Fruit fly (Drosophila melanogaster) whole organism, embryonic: ENCODE measurements around the gene CG34049.

Experiments used
- ATbp ChIP-seq: fragments of 200-800 bp; sonication (Bioruptor generic); optimal IDR thresholded peaks from 2 replicates; lab custom pipeline; 2017; ENCODE audit warnings: missing biosample characterization, mild to moderate bottlenecking, missing genetic modification characterization, missing genetic modification reagents
- Bgb ChIP-seq: fragments of 200-800 bp; sonication (Bioruptor generic); IDR thresholded peaks from 2 replicates; pipeline ENCODE4 v1.3.6; 2022; ENCODE audit warnings: missing biosample characterization, missing genetic modification characterization; ENCODE audit not compliant: partially characterized antibody
- CG10267 ChIP-seq: fragments of 200-800 bp; sonication (Bioruptor generic); optimal IDR thresholded peaks from 2 replicates; lab custom pipeline; 2018; ENCODE audit warnings: missing biosample characterization, mild to moderate bottlenecking, missing genetic modification characterization, moderate library complexity
- CG11085 ChIP-seq: fragments of 200-800 bp; sonication (Bioruptor generic); IDR thresholded peaks from 2 replicates; pipeline ENCODE4 v1.3.6; 2022; ENCODE audit warnings: missing biosample characterization, missing genetic modification characterization
- CG12299 ChIP-seq: fragments of 200-800 bp; sonication (Bioruptor generic); optimal IDR thresholded peaks from 2 replicates; lab custom pipeline; 2018; ENCODE audit warnings: missing biosample characterization, mild to moderate bottlenecking, missing genetic modification characterization
- CG1233 ChIP-seq: fragments of 200-800 bp; sonication (Bioruptor generic); optimal IDR thresholded peaks from 4 replicates; lab custom pipeline; 2018; ENCODE audit warnings: missing biosample characterization, mild to moderate bottlenecking, missing genetic modification characterization
- CG12391 ChIP-seq: fragments of 200-800 bp; sonication (Bioruptor generic); optimal IDR thresholded peaks from 3 replicates; lab custom pipeline; 2018; ENCODE audit warnings: missing biosample characterization, mild to moderate bottlenecking, missing genetic modification characterization, moderate library complexity
- CG12769 ChIP-seq: fragments of 200-800 bp; sonication (Bioruptor generic); optimal IDR thresholded peaks from 2 replicates; lab custom pipeline; 2019; ENCODE audit warnings: missing biosample characterization, mild to moderate bottlenecking, missing genetic modification characterization, moderate library complexity
- CG14965 ChIP-seq: fragments of 200-800 bp; sonication (Bioruptor generic); optimal IDR thresholded peaks from 2 replicates; lab custom pipeline; 2016; ENCODE audit warnings: missing biosample characterization, missing genetic modification characterization, borderline replicate concordance
- CG15011 ChIP-seq: fragments of 200-800 bp; sonication (Bioruptor generic); optimal IDR thresholded peaks from 3 replicates; lab custom pipeline; 2018; ENCODE audit warnings: missing biosample characterization, mild to moderate bottlenecking, missing genetic modification characterization
- CG1647 ChIP-seq: fragments of 200-800 bp; sonication (Bioruptor generic); optimal IDR thresholded peaks from 3 replicates; lab custom pipeline; 2016; ENCODE audit warnings: missing biosample characterization, missing genetic modification characterization
- CG16779 ChIP-seq: fragments of 200-800 bp; sonication (Bioruptor generic); IDR thresholded peaks from 2 replicates; pipeline ENCODE4 v1.3.6; 2022; ENCODE audit warnings: missing biosample characterization, missing genetic modification characterization
- CG16863 ChIP-seq: fragments of 200-800 bp; sonication (Bioruptor generic); optimal IDR thresholded peaks from 3 replicates; lab custom pipeline; 2016; ENCODE audit warnings: missing biosample characterization, missing genetic modification characterization
- CG18262 ChIP-seq: fragments of 200-800 bp; optimal IDR thresholded peaks from 3 replicates; lab custom pipeline; 2019; ENCODE audit warnings: missing biosample characterization, mild to moderate bottlenecking, missing genetic modification characterization, moderate library complexity
- CG2199 ChIP-seq: fragments of 200-800 bp; sonication (Bioruptor generic); IDR thresholded peaks from 3 replicates; pipeline ENCODE4 v1.3.6; 2022; ENCODE audit warnings: missing biosample characterization, missing genetic modification characterization
- CG34224 ChIP-seq: fragments of 200-800 bp; sonication (Bioruptor generic); IDR thresholded peaks from 3 replicates; pipeline ENCODE4 v1.3.6; 2022; ENCODE audit warnings: missing biosample characterization, missing genetic modification characterization; ENCODE audit not compliant: partially characterized antibody
- CG5180 ChIP-seq: fragments of 200-800 bp; sonication (Bioruptor generic); optimal IDR thresholded peaks from 3 replicates; lab custom pipeline; 2017; ENCODE audit warnings: missing biosample characterization, missing genetic modification characterization, mild to moderate bottlenecking, moderate library complexity, missing genetic modification reagents
- CG9932 ChIP-seq: fragments of 200-800 bp; sonication (Bioruptor generic); IDR thresholded peaks from 2 replicates; pipeline ENCODE4 v1.3.6; 2022; ENCODE audit warnings: missing biosample characterization, missing genetic modification characterization
- CTCF ChIP-seq: fragments of 200-800 bp; sonication (Bioruptor generic); optimal IDR thresholded peaks from 2 replicates; lab custom pipeline; 2017; ENCODE audit warnings: missing biosample characterization, mild to moderate bottlenecking, missing genetic modification characterization, moderate library complexity
- CrebB ChIP-seq: fragments of 200-800 bp; sonication (Bioruptor generic); optimal IDR thresholded peaks from 3 replicates; lab custom pipeline; 2018; ENCODE audit warnings: missing biosample characterization, mild to moderate bottlenecking, missing genetic modification characterization
- Dip2 ChIP-seq: fragments of 200-800 bp; sonication (Bioruptor generic); IDR thresholded peaks from 2 replicates; pipeline ENCODE4 v1.3.6; 2022; ENCODE audit warnings: missing biosample characterization, missing genetic modification characterization
- Ets65A ChIP-seq: fragments of 200-800 bp; sonication (Bioruptor generic); peaks from one replicate; lab custom pipeline; 2016; ENCODE audit warnings: missing biosample characterization, missing genetic modification characterization
- GATAe ChIP-seq: fragments of 200-800 bp; sonication (Bioruptor generic); conservative IDR thresholded peaks from 2 replicates; pipeline ENCODE4 v1.3.6; 2022; ENCODE audit warnings: missing biosample characterization, missing genetic modification characterization
- Gsc ChIP-seq: fragments of 200-800 bp; sonication (Bioruptor generic); IDR thresholded peaks from 2 replicates; pipeline ENCODE4 v1.3.6; 2022; ENCODE audit warnings: missing biosample characterization, missing genetic modification characterization
- H15 ChIP-seq: fragments of 200-800 bp; sonication (Bioruptor generic); IDR thresholded peaks from 3 replicates; pipeline ENCODE4 v1.3.6; 2022; ENCODE audit warnings: missing biosample characterization, missing genetic modification characterization
- Hey ChIP-seq: fragments of 200-800 bp; sonication (Bioruptor generic); optimal IDR thresholded peaks from 3 replicates; lab custom pipeline; 2018; ENCODE audit warnings: missing biosample characterization, mild to moderate bottlenecking, missing genetic modification characterization
- MESR4 ChIP-seq: fragments of 200-800 bp; sonication (Bioruptor generic); optimal IDR thresholded peaks from 2 replicates; lab custom pipeline; 2018; ENCODE audit warnings: missing biosample characterization, mild to moderate bottlenecking, missing genetic modification characterization, moderate library complexity
- Nf-YB ChIP-seq: fragments of 200-800 bp; sonication (Bioruptor generic); optimal IDR thresholded peaks from 3 replicates; lab custom pipeline; 2019; ENCODE audit warnings: missing biosample characterization, mild to moderate bottlenecking, missing genetic modification characterization, moderate library complexity
- Ptx1 ChIP-seq: fragments of 200-800 bp; sonication (Bioruptor generic); IDR thresholded peaks from 2 replicates; pipeline ENCODE4 v1.3.6; 2022; ENCODE audit warnings: missing biosample characterization, missing genetic modification characterization
- Ssrp ChIP-seq: fragments of 200-800 bp; sonication (Bioruptor generic); optimal IDR thresholded peaks from 2 replicates; lab custom pipeline; 2018; ENCODE audit warnings: missing biosample characterization, mild to moderate bottlenecking, missing genetic modification characterization, moderate library complexity
- Vsx1 ChIP-seq: fragments of 200-800 bp; sonication (Bioruptor generic); optimal IDR thresholded peaks from 2 replicates; lab custom pipeline; 2017; ENCODE audit warnings: missing biosample characterization, mild to moderate bottlenecking, missing genetic modification characterization, missing genetic modification reagents
- bsh ChIP-seq, 2 experiments: fragments of 200-800 bp; sonication (Bioruptor generic); optimal IDR thresholded peaks; 2 replicates each; lab custom pipeline; 2017 to 2018; ENCODE audit warnings: mild to moderate bottlenecking in 2 of 2, missing biosample characterization in 2 of 2, missing genetic modification characterization in 2 of 2, moderate library complexity in 1 of 2
- cato ChIP-seq: fragments of 200-800 bp; sonication (Bioruptor generic); optimal IDR thresholded peaks from 2 replicates; lab custom pipeline; 2016; ENCODE audit warnings: missing biosample characterization, missing genetic modification characterization, borderline replicate concordance
- cg ChIP-seq: fragments of 200-800 bp; sonication (Bioruptor generic); optimal IDR thresholded peaks from 3 replicates; lab custom pipeline; 2019; ENCODE audit warnings: missing biosample characterization, mild to moderate bottlenecking, missing genetic modification characterization, moderate library complexity
- da ChIP-seq: fragments of 200-800 bp; sonication (Bioruptor generic); optimal IDR thresholded peaks from 2 replicates; lab custom pipeline; 2016; ENCODE audit warnings: missing biosample characterization, missing genetic modification characterization
- dysf ChIP-seq: fragments of 200-800 bp; sonication (Bioruptor generic); IDR thresholded peaks from 3 replicates; pipeline ENCODE4 v1.3.6; 2022; ENCODE audit warnings: missing biosample characterization, missing genetic modification characterization
- ems ChIP-seq: fragments of 200-800 bp; sonication (Bioruptor generic); optimal IDR thresholded peaks from 3 replicates; lab custom pipeline; 2016; ENCODE audit warnings: missing biosample characterization, missing genetic modification characterization
- en ChIP-seq: fragments of 200-800 bp; sonication (Bioruptor generic); optimal IDR thresholded peaks from 2 replicates; lab custom pipeline; 2016; ENCODE audit warnings: missing biosample characterization, missing genetic modification characterization
- ewg ChIP-seq: fragments of 200-800 bp; sonication (Bioruptor generic); optimal IDR thresholded peaks from 3 replicates; lab custom pipeline; 2017; ENCODE audit warnings: mild to moderate bottlenecking, missing biosample characterization, missing genetic modification reagents, missing genetic modification characterization
- grn ChIP-seq: fragments of 200-800 bp; sonication (Bioruptor generic); optimal IDR thresholded peaks from 3 replicates; lab custom pipeline; 2017; ENCODE audit warnings: missing biosample characterization, missing genetic modification characterization
- ham ChIP-seq: fragments of 200-800 bp; sonication (Bioruptor generic); IDR thresholded peaks from 2 replicates; pipeline ENCODE4 v1.3.6; 2022; ENCODE audit warnings: missing biosample characterization, missing genetic modification characterization
- inv ChIP-seq: fragments of 200-800 bp; sonication (Bioruptor generic); IDR thresholded peaks from 2 replicates; pipeline ENCODE4 v1.3.6; 2022; ENCODE audit warnings: missing biosample characterization, missing genetic modification characterization; ENCODE audit not compliant: partially characterized antibody
- jing ChIP-seq: fragments of 200-800 bp; sonication (Bioruptor generic); optimal IDR thresholded peaks from 2 replicates; lab custom pipeline; 2018; ENCODE audit warnings: missing biosample characterization, mild to moderate bottlenecking, missing genetic modification characterization
- nmo ChIP-seq: fragments of 200-800 bp; sonication (Bioruptor generic); optimal IDR thresholded peaks from 2 replicates; lab custom pipeline; 2018; ENCODE audit warnings: missing biosample characterization, mild to moderate bottlenecking, missing genetic modification characterization, moderate library complexity
- nom ChIP-seq: fragments of 200-800 bp; sonication (Bioruptor generic); optimal IDR thresholded peaks from 2 replicates; lab custom pipeline; 2017; ENCODE audit warnings: missing biosample characterization, missing genetic modification characterization, mild to moderate bottlenecking, moderate library complexity, missing genetic modification reagents
- pan ChIP-seq, 4 experiments: fragments of >200 bp in 3 of 4; fragments of 200-800 bp in 1 of 4; sonication (Bioruptor generic) in 1 of 4; optimal IDR thresholded peaks in 3 of 4; IDR thresholded peaks in 1 of 4; 2 replicates each; pipeline versions ENCODE4 v1.3.6 to Lab custom; 2017 to 2022; ENCODE audit warnings: missing biosample characterization in 2 of 4, missing genetic modification characterization in 2 of 4, mixed read lengths in 1 of 4
- pita ChIP-seq: fragments of 200-800 bp; sonication (Bioruptor generic); optimal IDR thresholded peaks from 2 replicates; lab custom pipeline; 2017; ENCODE audit warnings: missing biosample characterization, mild to moderate bottlenecking, missing genetic modification characterization
- ro ChIP-seq: fragments of 200-800 bp; sonication (Bioruptor generic); IDR thresholded peaks from 2 replicates; pipeline ENCODE4 v1.3.6; 2022; ENCODE audit warnings: missing biosample characterization, missing genetic modification characterization
- scrt ChIP-seq: fragments of 200-800 bp; sonication (Bioruptor generic); optimal IDR thresholded peaks from 2 replicates; lab custom pipeline; 2018; ENCODE audit warnings: missing biosample characterization, mild to moderate bottlenecking, missing genetic modification characterization, moderate library complexity
- zen ChIP-seq: fragments of 200-800 bp; sonication (Bioruptor generic); optimal IDR thresholded peaks from 3 replicates; lab custom pipeline; 2018; ENCODE audit warnings: missing biosample characterization, mild to moderate bottlenecking, missing genetic modification characterization, moderate library complexity

The CG34049 gene

dm6 chr2L:2217067-2217684 lies 47.9 kb downstream of the CG34049 start, which contains the start of the genes CG15386, CG42371 and mio (continued):
- TF ChIP-seq CG12299 (no peak), Hey (tag; lab: Kevin White, UChicago) (no peak), scrt (GFP tag; lab: Kevin White, UChicago) (no peak), MESR4 (GFP tag; lab: Kevin White, UChicago) (peak; percentile 42), Bgb (peak; percentile 59), CTCF (GFP tag; lab: Kevin White, UChicago) (no peak), CG12391 (tag; lab: Kevin White, UChicago) (peak; percentile 16), jing (GFP tag; lab: Kevin White, UChicago) (no peak), ems (GFP tag; lab: Kevin White, UChicago) (no peak), nmo (peak; percentile 26), inv (GFP tag; lab: Robert Waterston, UW) (no peak), Dip2 (GFP tag; lab: Robert Waterston, UW) (no peak), ATbp (GFP tag; lab: Kevin White, UChicago) (no peak), CG16779 (GFP tag; lab: Robert Waterston, UW) (no peak), cato (GFP tag; lab: Kevin White, UChicago) (no peak), dysf (GFP tag; lab: Robert Waterston, UW) (no peak), ro (GFP tag; lab: Robert Waterston, UW) (no peak), Vsx1 (GFP tag; lab: Kevin White, UChicago) (no peak), Ets65A (GFP tag; lab: Kevin White, UChicago) (no peak), CG11085 (GFP tag; lab: Robert Waterston, UW) (no peak), CG5180 (no peak), ham (GFP tag; lab: Robert Waterston, UW) (no peak), CG15011 (GFP tag; lab: Kevin White, UChicago) (no peak), GATAe (GFP tag; lab: Robert Waterston, UW) (peak; percentile 46; the same call in 1 of the 2 replicates), ewg (GFP tag; lab: Kevin White, UChicago) (no peak), Nf-YB (GFP tag; lab: Kevin White, UChicago) (no peak), Ptx1 (GFP tag; lab: Robert Waterston, UW) (no peak), CG10267 (tag; lab: Kevin White, UChicago) (peak; percentile 93), da (GFP tag; lab: Kevin White, UChicago) (no peak), Gsc (GFP tag; lab: Robert Waterston, UW) (no peak), CG14965 (GFP tag; lab: Kevin White, UChicago) (no peak), H15 (GFP tag; lab: Robert Waterston, UW) (no peak), CG2199 (GFP tag; lab: Robert Waterston, UW) (no peak), zen (tag; lab: Kevin White, UChicago) (peak; percentile 44), CG1233 (no peak), CG18262 (tag; lab: Kevin White, UChicago) (no peak), pita (GFP tag; lab: Kevin White, UChicago) (no peak), CG16863 (GFP tag; lab: Kevin White, UChicago) (no peak), Ssrp (no peak), en (GFP tag; lab: Kevin White, UChicago) (no peak), pan (optimal IDR thresholded peaks at IDR 0.05; lab: Kevin White, UChicago) (no peak), pan (GFP tag; optimal IDR thresholded peaks at IDR 0.05 in 1 of 2, IDR thresholded peaks at IDR 0.05 in 1 of 2) (no peak), CG1647 (GFP tag; lab: Kevin White, UChicago) (no peak), grn (GFP tag; lab: Kevin White, UChicago) (no peak), CrebB (no peak), cg (GFP tag; lab: Kevin White, UChicago) (peak; percentile 71), CG12769 (tag; lab: Kevin White, UChicago) (no peak), bsh (GFP tag; optimal IDR thresholded peaks at IDR 0.05; lab: Kevin White, UChicago) (no peak), CG34224 (GFP tag; lab: Robert Waterston, UW) (peak; percentile 63; the same call in 2 of the 3 replicates), nom (GFP tag; lab: Kevin White, UChicago) (peak; percentile 56), CG9932 (GFP tag; lab: Robert Waterston, UW) (peak; percentile 48)
